Fruit fly (Drosophila melanogaster): ENCODE measurements around the gene CG13813.

The CG13813 gene

dm6 chr3L:20247513-20248173 is 16.2 kb downstream of the CG13813 start, which contains the start of gene rdgC (continued):
- peak; percentile 94 for TF ChIP-seq CG17568 (GFP tag; optimal IDR thresholded peaks at IDR 0.05)
- TF ChIP-seq CG9932 (GFP tag; IDR thresholded peaks at IDR 0.05), result peak; percentile 89
- TF ChIP-seq CG3995 (GFP tag; optimal IDR thresholded peaks at IDR 0.05), result peak; percentile 68
- TF ChIP-seq CG14667 (GFP tag; IDR thresholded peaks at IDR 0.05), result peak; percentile 92
- TF ChIP-seq CG9817 (tag; optimal IDR thresholded peaks at IDR 0.05), result peak; percentile 91
- TF ChIP-seq CG12104 (GFP tag; optimal IDR thresholded peaks at IDR 0.05), result peak; percentile 90
- peak; percentile 99 for TF ChIP-seq Adf1 (GFP tag; IDR thresholded peaks at IDR 0.05)
- peak; percentile 96 for TF ChIP-seq ase (GFP tag; IDR thresholded peaks at IDR 0.05)
- TF ChIP-seq MTF-1 (GFP tag; optimal IDR thresholded peaks at IDR 0.05; ENCODE audit: borderline replicate concordance), result peak; percentile 88
- TF ChIP-seq CG12299 (tag; optimal IDR thresholded peaks at IDR 0.05), result peak; percentile 93
- TF ChIP-seq sens (GFP tag), result peak; percentile 99
- no peak for TF ChIP-seq cg (GFP tag; optimal IDR thresholded peaks at IDR 0.05)
- TF ChIP-seq Camta (GFP tag; optimal IDR thresholded peaks at IDR 0.05), result peak; percentile 95
- peak; percentile 70 for TF ChIP-seq zf30C (GFP tag; optimal IDR thresholded peaks at IDR 0.05)
- no peak for TF ChIP-seq Kr (GFP tag; optimal IDR thresholded peaks at IDR 0.05)
- peak; percentile 81 for TF ChIP-seq CG18011 (GFP tag; optimal IDR thresholded peaks at IDR 0.05)
- TF ChIP-seq H15 (GFP tag; IDR thresholded peaks at IDR 0.05), result peak; percentile 95
- TF ChIP-seq Max (GFP tag; optimal IDR thresholded peaks at IDR 0.05), result peak; percentile 92
- peak; percentile 95 for TF ChIP-seq bcd (GFP tag; optimal IDR thresholded peaks at IDR 0.05)
- peak; percentile 95 for TF ChIP-seq ATbp (GFP tag; optimal IDR thresholded peaks at IDR 0.05)
- peak; percentile 95 for TF ChIP-seq eyg (GFP tag; optimal IDR thresholded peaks at IDR 0.05)
- TF ChIP-seq CG13775 (GFP tag; optimal IDR thresholded peaks at IDR 0.05), result peak; percentile 87
- peak; percentile 94 for TF ChIP-seq pb (GFP tag; optimal IDR thresholded peaks at IDR 0.05)
- no peak for TF ChIP-seq lov (optimal IDR thresholded peaks at IDR 0.05)
- peak; percentile 91 for TF ChIP-seq lov (GFP tag; IDR thresholded peaks at IDR 0.05)
- peak; percentile 76 for TF ChIP-seq CG4328 (GFP tag; optimal IDR thresholded peaks at IDR 0.05)
- TF ChIP-seq Xrp1 (GFP tag; IDR thresholded peaks at IDR 0.05), result peak; percentile 97
- TF ChIP-seq repo (GFP tag; optimal IDR thresholded peaks at IDR 0.05), result peak; percentile 95
- peak; percentile 95 for TF ChIP-seq fu2 (GFP tag; optimal IDR thresholded peaks at IDR 0.05)
- peak; percentile 97 for TF ChIP-seq CG2120 (GFP tag; optimal IDR thresholded peaks at IDR 0.05)
- TF ChIP-seq CG17802 (tag; optimal IDR thresholded peaks at IDR 0.05), result peak; percentile 85
- TF ChIP-seq CoRest (tag; optimal IDR thresholded peaks at IDR 0.05), result peak; percentile 94
- peak; percentile 78 for TF ChIP-seq psq (GFP tag; optimal IDR thresholded peaks at IDR 0.05)
- TF ChIP-seq CG6813 (GFP tag; optimal IDR thresholded peaks at IDR 0.05), result peak; percentile 94
- peak; percentile 92 for TF ChIP-seq slou (GFP tag; optimal IDR thresholded peaks at IDR 0.05)
- peak; percentile 96 for TF ChIP-seq CG7786 (GFP tag; optimal IDR thresholded peaks at IDR 0.05)
- peak; percentile 88 for TF ChIP-seq Ravus (GFP tag; IDR thresholded peaks at IDR 0.05)
- TF ChIP-seq Blimp-1 (GFP tag; optimal IDR thresholded peaks at IDR 0.05), result peak; percentile 94
- peak; percentile 61 for TF ChIP-seq CG15696 (tag; optimal IDR thresholded peaks at IDR 0.05)
- TF ChIP-seq sqz (GFP tag; optimal IDR thresholded peaks at IDR 0.05), result peak; percentile 82
- TF ChIP-seq Dad (GFP tag; optimal IDR thresholded peaks at IDR 0.05), result peak; percentile 94
- TF ChIP-seq zen2 (GFP tag; IDR thresholded peaks at IDR 0.05; ENCODE audit: partially characterized antibody), result no peak
- no peak for TF ChIP-seq kni (GFP tag; optimal IDR thresholded peaks at IDR 0.05)
- peak; percentile 95 for TF ChIP-seq CG1792 (GFP tag; optimal IDR thresholded peaks at IDR 0.05)
- peak; percentile 95 for TF ChIP-seq CrebB (tag; optimal IDR thresholded peaks at IDR 0.05)
- no peak for TF ChIP-seq stwl (tag; optimal IDR thresholded peaks at IDR 0.05)
- TF ChIP-seq CG5953 (GFP tag; IDR thresholded peaks at IDR 0.05), result peak; percentile 93
- peak; percentile 40 for TF ChIP-seq Spps (tag; optimal IDR thresholded peaks at IDR 0.05)
- TF ChIP-seq HHEX (GFP tag; optimal IDR thresholded peaks at IDR 0.05), result peak; percentile 96
- peak; percentile 96 for TF ChIP-seq Fer1 (GFP tag; optimal IDR thresholded peaks at IDR 0.05)
